Worm (Caenorhabditis elegans) whole organism, L1 larva: ENCODE data around the gene T21H3.5.
A peak's percentile ranks its signal among the peaks of the same experiment; 100 is the strongest.

ENCODE experiments used
- aly-2 ChIP-seq: fragments of 150-350 bp; optimal IDR thresholded peaks from 2 replicates; lab custom pipeline; 2014; ENCODE audit warnings: missing biosample characterization, missing genetic modification characterization
- dsc-1 ChIP-seq: sonication (generic microtip); optimal IDR thresholded peaks from 2 replicates; lab custom pipeline; 2016; ENCODE audit warnings: mild to moderate bottlenecking, missing genetic modification characterization, missing compliant biosample characterization
- egl-27 ChIP-seq, 2 experiments: fragments of 150-350 bp in 1 of 2; sonication (generic microtip); optimal IDR thresholded peaks; 3 replicates each; lab custom pipeline; 2017 to 2018; ENCODE audit warnings: missing biosample characterization in 2 of 2, missing genetic modification characterization in 2 of 2, missing genetic modification reagents in 2 of 2
- elt-3 ChIP-seq, 6 experiments: fragments of 150-350 bp in 1 of 6; sonication (generic microtip); optimal IDR thresholded peaks; 2 replicates each; lab custom pipeline; 2017 to 2018; ENCODE audit warnings: missing biosample characterization in 6 of 6, missing genetic modification characterization in 6 of 6, inconsistent platforms in 1 of 6
- jun-1 ChIP-seq: fragments of 150-350 bp; optimal IDR thresholded peaks from 2 replicates; lab custom pipeline; 2014; ENCODE audit warnings: missing biosample characterization, missing genetic modification reagents, missing genetic modification characterization
- lsy-2 ChIP-seq, 2 experiments: fragments of 150-350 bp; optimal IDR thresholded peaks; 2 replicates each; lab custom pipeline; 2014; ENCODE audit warnings: missing biosample characterization in 2 of 2, missing genetic modification characterization in 2 of 2
- pqm-1 ChIP-seq: sonication (generic microtip); optimal IDR thresholded peaks from 3 replicates; lab custom pipeline; 2017; ENCODE audit warnings: missing biosample characterization, missing genetic modification characterization
- unc-130 ChIP-seq: fragments of 150-350 bp; optimal IDR thresholded peaks from 2 replicates; lab custom pipeline; 2017; ENCODE audit warnings: missing biosample characterization, missing genetic modification characterization, inconsistent platforms
- unc-62 ChIP-seq: fragments of 150-350 bp; optimal IDR thresholded peaks from 2 replicates; lab custom pipeline; 2014; ENCODE audit warnings: missing biosample characterization, missing genetic modification reagents, missing genetic modification characterization

- no peak for TF ChIP-seq egl-27 (tag; optimal IDR thresholded peaks at IDR 0.05; lab: Kevin White, UChicago)
- peak; percentile 77 for TF ChIP-seq dsc-1 (tag; lab: Kevin White, UChicago)
- no peak for TF ChIP-seq unc-62
- no peak for TF ChIP-seq unc-130 (tag; lab: Kevin White, UChicago)
- no peak for TF ChIP-seq aly-2
- no peak for TF ChIP-seq jun-1
- TF ChIP-seq pqm-1 (tag; lab: Kevin White, UChicago): no peak
- TF ChIP-seq lsy-2 (tag; optimal IDR thresholded peaks at IDR 0.05; lab: Kevin White, UChicago): no peak
- TF ChIP-seq elt-3 (tag; optimal IDR thresholded peaks at IDR 0.05; lab: Kevin White, UChicago): no peak
Observed at ce11 chrV:1120101-1120500, 44.0 kb downstream of the T21H3.5 start.
